Fruit fly (Drosophila melanogaster) whole organism, prepupa: Measurements from ENCODE around the gene CG43232.
A peak's percentile ranks its signal among the peaks of the same experiment; 100 is the strongest.

Experiments
- Blimp-1 ChIP-seq: fragments of 200-800 bp; sonication (Bioruptor generic); optimal IDR thresholded peaks from 3 replicates; lab custom pipeline; 2017; ENCODE audit warnings: missing biosample characterization, missing genetic modification characterization, mild to moderate bottlenecking, moderate library complexity, missing genetic modification reagents
- CG10631 ChIP-seq: fragments of 200-800 bp; sonication (Bioruptor generic); optimal IDR thresholded peaks from 2 replicates; lab custom pipeline; 2016; ENCODE audit warnings: missing biosample characterization, missing genetic modification characterization
- CG11294 ChIP-seq: fragments of 200-800 bp; sonication (Bioruptor generic); IDR thresholded peaks from 2 replicates; pipeline ENCODE4 v1.3.6; 2022; ENCODE audit warnings: missing biosample characterization, missing genetic modification characterization
- CG11762 ChIP-seq: fragments of 200-800 bp; sonication (Bioruptor generic); optimal IDR thresholded peaks from 3 replicates; lab custom pipeline; 2016; ENCODE audit warnings: missing biosample characterization, missing genetic modification characterization; ENCODE audit not compliant: insufficient read depth
- CG15336 ChIP-seq: fragments of 200-800 bp; sonication (Bioruptor generic); IDR thresholded peaks from 2 replicates; pipeline ENCODE4 v1.3.6; 2022; ENCODE audit warnings: missing biosample characterization, missing genetic modification characterization
- CG1621 ChIP-seq: fragments of 200-800 bp; sonication (Bioruptor generic); optimal IDR thresholded peaks from 3 replicates; lab custom pipeline; 2018; ENCODE audit warnings: missing biosample characterization, mild to moderate bottlenecking, missing genetic modification characterization
- CG16779 ChIP-seq: fragments of 200-800 bp; sonication (Bioruptor generic); optimal IDR thresholded peaks from 3 replicates; lab custom pipeline; 2017; ENCODE audit warnings: missing biosample characterization, mild to moderate bottlenecking, missing genetic modification characterization
- CG34406 ChIP-seq: fragments of 200-800 bp; sonication (Bioruptor generic); optimal IDR thresholded peaks from 3 replicates; lab custom pipeline; 2016; ENCODE audit warnings: missing biosample characterization, missing genetic modification characterization
- CG3919 ChIP-seq: fragments of 200-800 bp; sonication (Bioruptor generic); optimal IDR thresholded peaks from 3 replicates; lab custom pipeline; 2016; ENCODE audit warnings: missing biosample characterization, missing genetic modification characterization
- CG4318 ChIP-seq: fragments of 200-800 bp; sonication (Bioruptor generic); optimal IDR thresholded peaks from 3 replicates; lab custom pipeline; 2017; ENCODE audit warnings: missing biosample characterization, mild to moderate bottlenecking, missing genetic modification characterization
- CG6163 ChIP-seq: fragments of 200-800 bp; sonication (Bioruptor generic); IDR thresholded peaks from 3 replicates; pipeline ENCODE4 v1.3.6; 2022; ENCODE audit warnings: missing biosample characterization, missing genetic modification characterization
- CG6792 ChIP-seq: fragments of 200-800 bp; sonication (Bioruptor generic); optimal IDR thresholded peaks from 3 replicates; lab custom pipeline; 2016; ENCODE audit warnings: missing biosample characterization, missing genetic modification characterization
- CG6808 ChIP-seq: fragments of 200-800 bp; sonication (Bioruptor generic); optimal IDR thresholded peaks from 3 replicates; lab custom pipeline; 2017; ENCODE audit warnings: missing biosample characterization, missing genetic modification characterization, mild to moderate bottlenecking, moderate library complexity, missing genetic modification reagents
- CG6854 ChIP-seq: fragments of 200-800 bp; sonication (Bioruptor generic); optimal IDR thresholded peaks from 2 replicates; lab custom pipeline; 2017; ENCODE audit warnings: missing biosample characterization, mild to moderate bottlenecking, missing genetic modification characterization
- CG8119 ChIP-seq: fragments of 200-800 bp; sonication (Bioruptor generic); IDR thresholded peaks from 3 replicates; pipeline ENCODE4 v1.3.6; 2022; ENCODE audit warnings: missing biosample characterization, missing genetic modification characterization
- CG8319 ChIP-seq: fragments of 200-800 bp; sonication (Bioruptor generic); optimal IDR thresholded peaks from 3 replicates; lab custom pipeline; 2016; ENCODE audit warnings: missing biosample characterization, missing genetic modification characterization
- CG8632 ChIP-seq: fragments of 200-800 bp; sonication (Bioruptor generic); optimal IDR thresholded peaks from 3 replicates; lab custom pipeline; 2016; ENCODE audit warnings: missing biosample characterization, missing genetic modification characterization
- CG9139 ChIP-seq: fragments of 200-800 bp; sonication (Bioruptor generic); optimal IDR thresholded peaks from 3 replicates; lab custom pipeline; 2017; ENCODE audit warnings: missing biosample characterization, mild to moderate bottlenecking, missing genetic modification characterization
- Eip75B ChIP-seq: fragments of 200-800 bp; sonication (Bioruptor generic); optimal IDR thresholded peaks from 3 replicates; lab custom pipeline; 2016; ENCODE audit warnings: missing biosample characterization, missing genetic modification characterization
- Eip78C ChIP-seq: fragments of 200-800 bp; sonication (Bioruptor generic); peaks from one replicate; lab custom pipeline; 2016; ENCODE audit warnings: missing biosample characterization, missing genetic modification characterization
- Eip93F ChIP-seq: fragments of 200-800 bp; sonication (Bioruptor generic); optimal IDR thresholded peaks from 2 replicates; lab custom pipeline; 2016; ENCODE audit warnings: missing biosample characterization, mild to moderate bottlenecking, missing genetic modification characterization
- Ets21C ChIP-seq: fragments of 200-800 bp; sonication (Bioruptor generic); optimal IDR thresholded peaks from 3 replicates; lab custom pipeline; 2016; ENCODE audit warnings: missing biosample characterization, missing genetic modification characterization
- Ets96B ChIP-seq: fragments of 200-800 bp; optimal IDR thresholded peaks from 2 replicates; lab custom pipeline; 2019; ENCODE audit warnings: missing biosample characterization, mild to moderate bottlenecking, missing genetic modification characterization, moderate library complexity
- Gug ChIP-seq: fragments of 200-800 bp; sonication (Bioruptor generic); IDR thresholded peaks from 2 replicates; pipeline ENCODE4 v1.3.6; 2022; ENCODE audit warnings: missing biosample characterization, missing genetic modification characterization
- Hr39 ChIP-seq: fragments of 200-800 bp; sonication (Bioruptor generic); optimal IDR thresholded peaks from 2 replicates; lab custom pipeline; 2016; ENCODE audit warnings: missing biosample characterization, missing genetic modification characterization
- Lpt ChIP-seq: fragments of 200-800 bp; sonication (Bioruptor generic); optimal IDR thresholded peaks from 3 replicates; lab custom pipeline; 2016; ENCODE audit warnings: missing biosample characterization, missing genetic modification characterization
- Met ChIP-seq: fragments of 200-800 bp; sonication (Bioruptor generic); optimal IDR thresholded peaks from 3 replicates; lab custom pipeline; 2016; ENCODE audit warnings: missing biosample characterization, missing genetic modification characterization
- OdsH ChIP-seq: fragments of 200-800 bp; sonication (Bioruptor generic); optimal IDR thresholded peaks from 3 replicates; lab custom pipeline; 2016; ENCODE audit warnings: missing biosample characterization, missing genetic modification characterization
- Smox ChIP-seq: fragments of 200-800 bp; sonication (Bioruptor generic); optimal IDR thresholded peaks from 3 replicates; lab custom pipeline; 2016; ENCODE audit warnings: missing biosample characterization, missing genetic modification characterization
- Sox102F ChIP-seq: fragments of 200-800 bp; sonication (Bioruptor generic); optimal IDR thresholded peaks from 2 replicates; lab custom pipeline; 2016; ENCODE audit warnings: missing biosample characterization, mild to moderate bottlenecking, missing genetic modification characterization
- Sox14 ChIP-seq: fragments of 200-800 bp; sonication (Bioruptor generic); optimal IDR thresholded peaks from 3 replicates; lab custom pipeline; 2016; ENCODE audit warnings: missing biosample characterization, missing genetic modification characterization
- Sox15 ChIP-seq: fragments of 200-800 bp; sonication (Bioruptor generic); optimal IDR thresholded peaks from 3 replicates; lab custom pipeline; 2016; ENCODE audit warnings: missing biosample characterization, missing genetic modification characterization
- achi ChIP-seq: fragments of 200-800 bp; sonication (Bioruptor generic); optimal IDR thresholded peaks from 3 replicates; lab custom pipeline; 2016; ENCODE audit warnings: missing biosample characterization, missing genetic modification characterization
- acj6 ChIP-seq: fragments of 200-800 bp; sonication (Bioruptor generic); optimal IDR thresholded peaks from 3 replicates; lab custom pipeline; 2016; ENCODE audit warnings: missing biosample characterization, missing genetic modification characterization
- cyc ChIP-seq: fragments of 200-800 bp; sonication (Bioruptor generic); optimal IDR thresholded peaks from 3 replicates; lab custom pipeline; 2016; ENCODE audit warnings: missing biosample characterization, missing genetic modification characterization
- dac ChIP-seq: fragments of 200-800 bp; sonication (Bioruptor generic); optimal IDR thresholded peaks from 2 replicates; lab custom pipeline; 2017; ENCODE audit warnings: missing biosample characterization, mild to moderate bottlenecking, missing genetic modification characterization
- eg ChIP-seq: fragments of 200-800 bp; sonication (Bioruptor generic); IDR thresholded peaks from 3 replicates; pipeline ENCODE4 v1.3.6; 2022; ENCODE audit warnings: missing biosample characterization, missing genetic modification characterization
- esn ChIP-seq: fragments of 200-800 bp; sonication (Bioruptor generic); optimal IDR thresholded peaks from 2 replicates; lab custom pipeline; 2016; ENCODE audit warnings: missing biosample characterization, mild to moderate bottlenecking, missing genetic modification characterization, moderate library complexity
- fd59A ChIP-seq: fragments of 200-800 bp; sonication (Bioruptor generic); optimal IDR thresholded peaks from 2 replicates; lab custom pipeline; 2017; ENCODE audit warnings: missing biosample characterization, mild to moderate bottlenecking, missing genetic modification characterization, missing genetic modification reagents
- fd85E ChIP-seq: fragments of 200-800 bp; sonication (Bioruptor generic); optimal IDR thresholded peaks from 3 replicates; lab custom pipeline; 2016; ENCODE audit warnings: missing biosample characterization, missing genetic modification characterization
- fkh ChIP-seq: fragments of 200-800 bp; sonication (Bioruptor generic); optimal IDR thresholded peaks from 3 replicates; lab custom pipeline; 2017; ENCODE audit warnings: missing biosample characterization, mild to moderate bottlenecking, missing genetic modification characterization, moderate library complexity
- lz ChIP-seq: fragments of 200-800 bp; sonication (Bioruptor generic); optimal IDR thresholded peaks from 3 replicates; lab custom pipeline; 2016; ENCODE audit warnings: missing biosample characterization, missing genetic modification characterization
- net ChIP-seq: fragments of 200-800 bp; sonication (Bioruptor generic); optimal IDR thresholded peaks from 3 replicates; lab custom pipeline; 2016; ENCODE audit warnings: missing biosample characterization, missing genetic modification characterization
- salr ChIP-seq, 2 experiments: fragments of 200-800 bp; sonication (Bioruptor generic); optimal IDR thresholded peaks; 3 replicates each; lab custom pipeline; 2016 to 2018; ENCODE audit warnings: missing biosample characterization in 2 of 2, missing genetic modification characterization in 2 of 2, mild to moderate bottlenecking in 1 of 2
- spab ChIP-seq: fragments of 200-800 bp; sonication (Bioruptor generic); optimal IDR thresholded peaks from 2 replicates; lab custom pipeline; 2017; ENCODE audit warnings: missing biosample characterization, mild to moderate bottlenecking, missing genetic modification characterization, missing genetic modification reagents
- svp ChIP-seq: fragments of 200-800 bp; sonication (Bioruptor generic); peaks from one replicate; lab custom pipeline; 2016; ENCODE audit warnings: missing biosample characterization, missing genetic modification characterization
- topi ChIP-seq: fragments of 200-800 bp; sonication (Bioruptor generic); optimal IDR thresholded peaks from 3 replicates; lab custom pipeline; 2016; ENCODE audit warnings: missing biosample characterization, missing genetic modification characterization
- vri ChIP-seq: fragments of 200-800 bp; sonication (Bioruptor generic); optimal IDR thresholded peaks from 3 replicates; lab custom pipeline; 2016; ENCODE audit warnings: missing biosample characterization, mild to moderate bottlenecking, missing genetic modification characterization

CG43232 gene

DNA sequence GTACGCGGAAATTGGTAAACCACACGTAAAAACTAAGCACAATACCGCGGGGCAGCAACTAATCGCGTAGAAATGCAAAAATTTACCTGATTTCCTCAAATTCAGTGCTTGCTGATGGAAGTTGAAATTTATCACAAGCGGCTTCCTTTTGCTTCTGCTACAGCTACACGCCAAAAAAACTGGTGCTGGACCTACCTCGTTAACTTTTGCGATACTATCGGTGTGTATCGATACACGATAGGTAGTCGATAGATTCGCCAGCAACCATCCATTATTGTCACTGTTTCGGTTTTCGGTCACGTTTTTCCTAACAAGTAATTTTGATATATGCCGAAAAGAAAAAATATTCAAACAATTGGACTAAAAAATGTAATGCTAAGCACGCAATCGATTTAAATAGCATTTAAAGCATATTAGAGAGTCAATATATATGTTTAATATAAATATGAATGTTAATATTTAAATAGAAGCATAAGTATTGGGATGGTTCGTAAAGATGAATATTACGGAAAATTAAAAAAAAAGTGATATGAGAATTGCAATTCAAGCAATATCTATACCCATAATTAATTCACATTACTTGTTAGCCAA, 35.6 kb downstream of the CG43232 start, which contains the start of gene Sumo (continued):
- TF ChIP-seq cyc (GFP tag; lab: Kevin White, UChicago) (no peak), CG6854 (GFP tag; lab: Kevin White, UChicago) (peak; percentile 60), Eip78C (GFP tag; lab: Kevin White, UChicago) (peak; percentile 14), CG4318 (GFP tag; lab: Kevin White, UChicago) (no peak), CG8119 (GFP tag; lab: Robert Waterston, UW) (0 out of 3 replicates have a peak, but pooled peaks have one; percentile 2), CG3919 (no peak), Gug (GFP tag; lab: Robert Waterston, UW) (no peak), CG10631 (no peak), CG11762 (no peak), fkh (GFP tag; lab: Kevin White, UChicago) (no peak), achi (no peak), svp (GFP tag; lab: Kevin White, UChicago) (no peak), Sox15 (GFP tag; lab: Kevin White, UChicago) (peak; percentile 5), CG16779 (no peak), CG11294 (GFP tag; lab: Robert Waterston, UW) (no peak), salr (GFP tag; optimal IDR thresholded peaks at IDR 0.05; lab: Kevin White, UChicago) (peak in 1 of 2 experiments; percentile 41), Met (GFP tag; lab: Kevin White, UChicago) (no peak), Ets96B (tag; lab: Kevin White, UChicago) (no peak), CG15336 (GFP tag; lab: Robert Waterston, UW) (no peak), topi (no peak), Blimp-1 (GFP tag; lab: Kevin White, UChicago) (no peak)

DNA sequence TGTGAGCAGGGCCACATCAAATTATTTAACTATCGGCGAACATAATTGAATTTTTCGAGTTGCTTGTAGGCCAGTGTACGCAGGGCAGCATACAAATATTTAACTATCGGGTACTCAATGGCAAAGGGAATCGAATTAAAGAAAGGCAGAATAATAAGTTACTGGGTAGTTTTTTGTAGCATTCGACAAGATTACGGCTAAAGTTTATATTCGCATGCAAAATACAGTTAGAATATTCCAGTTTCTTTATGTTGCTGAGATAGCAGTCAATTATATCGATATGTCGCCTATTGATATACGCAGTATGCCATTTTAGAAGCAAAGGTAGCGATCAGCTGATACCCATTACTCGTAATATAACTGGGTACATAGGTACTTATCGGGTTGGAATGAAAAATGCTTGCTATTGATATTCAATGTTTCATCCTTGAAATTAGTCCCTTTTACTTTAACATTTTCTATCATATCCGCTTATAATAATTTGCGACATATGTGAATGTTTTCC, 36.1 kb downstream of the CG43232 start:
- TF ChIP-seq Lpt (GFP tag; lab: Kevin White, UChicago), result no peak
- no peak for TF ChIP-seq fd85E
- TF ChIP-seq acj6 (GFP tag; lab: Kevin White, UChicago), result peak; percentile 43
- TF ChIP-seq CG10631, result peak; percentile 29
- TF ChIP-seq CG3919, result peak; percentile 73
- peak; percentile 56; the same call in 2 of the 3 replicates for TF ChIP-seq eg
- TF ChIP-seq Sox14 (GFP tag; lab: Kevin White, UChicago), result peak; percentile 64
- TF ChIP-seq fd59A (GFP tag; lab: Kevin White, UChicago), result no peak
- no peak for TF ChIP-seq Eip93F
- no peak for TF ChIP-seq CG6808
- TF ChIP-seq CG8119 (GFP tag; lab: Robert Waterston, UW), result no peak; the same call in 2 of the 3 replicates
- TF ChIP-seq CG6792 (GFP tag; lab: Kevin White, UChicago), result peak; percentile 38
- no peak for TF ChIP-seq CG9139 (GFP tag; lab: Kevin White, UChicago)
- TF ChIP-seq dac (GFP tag; lab: Kevin White, UChicago), result no peak
- no peak for TF ChIP-seq net
- no peak for TF ChIP-seq achi
- no peak for TF ChIP-seq salr (GFP tag; optimal IDR thresholded peaks at IDR 0.05; lab: Kevin White, UChicago)
- peak; percentile 44 for TF ChIP-seq Ets96B (tag; lab: Kevin White, UChicago)
- no peak for TF ChIP-seq Blimp-1 (GFP tag; lab: Kevin White, UChicago)
- TF ChIP-seq CG34406 (GFP tag; lab: Kevin White, UChicago), result peak; percentile 10
- peak; percentile 37 for TF ChIP-seq Hr39 (GFP tag; lab: Kevin White, UChicago)
- no peak for TF ChIP-seq Sox102F (GFP tag; lab: Kevin White, UChicago)
- TF ChIP-seq Eip75B (GFP tag; lab: Kevin White, UChicago), result peak; percentile 37
- no peak for TF ChIP-seq Sox15 (GFP tag; lab: Kevin White, UChicago)
- TF ChIP-seq CG6163 (GFP tag; lab: Robert Waterston, UW), result peak; percentile 51; the same call in 2 of the 3 replicates
- no peak for TF ChIP-seq spab (GFP tag; lab: Kevin White, UChicago)
- peak; percentile 38 for TF ChIP-seq Ets21C (GFP tag; lab: Kevin White, UChicago)
- TF ChIP-seq Smox, result peak; percentile 55
- TF ChIP-seq cyc (GFP tag; lab: Kevin White, UChicago), result peak; percentile 51
- TF ChIP-seq vri (GFP tag; lab: Kevin White, UChicago), result no peak
- peak; percentile 35 for TF ChIP-seq CG8632 (GFP tag; lab: Kevin White, UChicago)
- no peak for TF ChIP-seq CG8319 (GFP tag; lab: Kevin White, UChicago)
- TF ChIP-seq lz (GFP tag; lab: Kevin White, UChicago), result peak; percentile 63
- TF ChIP-seq CG1621, result peak; percentile 30
- no peak for TF ChIP-seq CG11762
- TF ChIP-seq CG16779, result no peak
- TF ChIP-seq OdsH (GFP tag; lab: Kevin White, UChicago), result no peak
- peak; percentile 57 for TF ChIP-seq esn (GFP tag; lab: Kevin White, UChicago)
- peak; percentile 69 for TF ChIP-seq topi
